Fruit fly (Drosophila melanogaster): ENCODE results near the gene Ddrgk1.

Ddrgk1 gene

DNA sequence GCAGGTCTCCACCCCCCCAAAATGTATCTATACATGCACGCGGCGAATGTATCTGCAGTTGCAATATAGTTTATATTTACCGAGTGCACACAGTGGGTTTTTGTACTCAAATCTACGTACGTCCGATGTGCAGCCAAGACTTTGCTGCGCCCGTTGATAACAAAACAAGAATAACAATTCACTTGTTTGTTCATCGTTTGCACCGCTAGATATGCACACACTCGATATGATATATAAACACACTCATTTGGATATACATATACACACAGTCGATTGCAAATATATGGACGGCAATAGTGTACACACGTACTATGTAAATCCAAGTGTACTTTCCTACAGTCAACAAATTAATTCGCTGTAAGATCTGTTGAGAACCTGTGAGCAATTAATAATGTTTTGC is 21.1 kb upstream of the Ddrgk1 start (continued):
- no peak for TF ChIP-seq CG1602 (GFP tag; optimal IDR thresholded peaks at IDR 0.05)
- no peak for TF ChIP-seq croc (GFP tag; conservative IDR thresholded peaks at IDR 0.05)
- TF ChIP-seq Opbp (GFP tag; IDR thresholded peaks at IDR 0.05; ENCODE audit: partially characterized antibody): no peak
- TF ChIP-seq Antp (GFP tag; optimal IDR thresholded peaks at IDR 0.05): no peak
- TF ChIP-seq Gug (GFP tag; IDR thresholded peaks at IDR 0.05): no peak
- peak; percentile 13; the same call in 1 of the 2 replicates for TF ChIP-seq ara (GFP tag; IDR thresholded peaks at IDR 0.05)
- TF ChIP-seq ac (GFP tag; optimal IDR thresholded peaks at IDR 0.05): peak; percentile 59
- TF ChIP-seq CG15073 (GFP tag; optimal IDR thresholded peaks at IDR 0.05): no peak
- peak; percentile 39 for TF ChIP-seq CG9727 (GFP tag; optimal IDR thresholded peaks at IDR 0.05)
- no peak for TF ChIP-seq CG17328 (GFP tag; IDR thresholded peaks at IDR 0.05)
- no peak for TF ChIP-seq hb (GFP tag; IDR thresholded peaks at IDR 0.05; ENCODE audit: partially characterized antibody)
- TF ChIP-seq CG12659 (GFP tag; optimal IDR thresholded peaks at IDR 0.05): no peak
- TF ChIP-seq sisA (GFP tag; IDR thresholded peaks at IDR 0.05): no peak
- peak in 1 of 2 experiments; percentile 7 for TF ChIP-seq Pdp1 (GFP tag; optimal IDR thresholded peaks at IDR 0.05)
- TF ChIP-seq MTF-1 (GFP tag; optimal IDR thresholded peaks at IDR 0.05; ENCODE audit: borderline replicate concordance): peak; percentile 26
- peak; percentile 16 for TF ChIP-seq CG2678 (tag; optimal IDR thresholded peaks at IDR 0.05)
- TF ChIP-seq CG2129 (GFP tag; IDR thresholded peaks at IDR 0.05; ENCODE audit: partially characterized antibody): no peak
- no peak for TF ChIP-seq CG32772 (GFP tag; IDR thresholded peaks at IDR 0.05)
- no peak for TF ChIP-seq Myb (GFP tag; optimal IDR thresholded peaks at IDR 0.05)
- no peak for TF ChIP-seq CG3163 (GFP tag; optimal IDR thresholded peaks at IDR 0.05)
- TF ChIP-seq CG1832 (GFP tag; optimal IDR thresholded peaks at IDR 0.05): no peak
- TF ChIP-seq peb (GFP tag; IDR thresholded peaks at IDR 0.05): no peak
- peak; percentile 43 for TF ChIP-seq CG6813 (GFP tag; optimal IDR thresholded peaks at IDR 0.05)
- TF ChIP-seq tll (GFP tag; optimal IDR thresholded peaks at IDR 0.05): peak in 1 of 2 experiments; percentile 48
- TF ChIP-seq Med (GFP tag): peak; percentile 80
- no peak for TF ChIP-seq gfzf (GFP tag; optimal IDR thresholded peaks at IDR 0.05)
- no peak for TF ChIP-seq wek (GFP tag; optimal IDR thresholded peaks at IDR 0.05)
- no peak for TF ChIP-seq so (GFP tag; IDR thresholded peaks at IDR 0.05)
- TF ChIP-seq org-1 (GFP tag; optimal IDR thresholded peaks at IDR 0.05): no peak
- no peak for TF ChIP-seq TFAM (GFP tag; optimal IDR thresholded peaks at IDR 0.05)
- no peak for TF ChIP-seq ci (GFP tag; IDR thresholded peaks at IDR 0.05)
- peak; percentile 44 for TF ChIP-seq fd64A (GFP tag; optimal IDR thresholded peaks at IDR 0.05)

DNA sequence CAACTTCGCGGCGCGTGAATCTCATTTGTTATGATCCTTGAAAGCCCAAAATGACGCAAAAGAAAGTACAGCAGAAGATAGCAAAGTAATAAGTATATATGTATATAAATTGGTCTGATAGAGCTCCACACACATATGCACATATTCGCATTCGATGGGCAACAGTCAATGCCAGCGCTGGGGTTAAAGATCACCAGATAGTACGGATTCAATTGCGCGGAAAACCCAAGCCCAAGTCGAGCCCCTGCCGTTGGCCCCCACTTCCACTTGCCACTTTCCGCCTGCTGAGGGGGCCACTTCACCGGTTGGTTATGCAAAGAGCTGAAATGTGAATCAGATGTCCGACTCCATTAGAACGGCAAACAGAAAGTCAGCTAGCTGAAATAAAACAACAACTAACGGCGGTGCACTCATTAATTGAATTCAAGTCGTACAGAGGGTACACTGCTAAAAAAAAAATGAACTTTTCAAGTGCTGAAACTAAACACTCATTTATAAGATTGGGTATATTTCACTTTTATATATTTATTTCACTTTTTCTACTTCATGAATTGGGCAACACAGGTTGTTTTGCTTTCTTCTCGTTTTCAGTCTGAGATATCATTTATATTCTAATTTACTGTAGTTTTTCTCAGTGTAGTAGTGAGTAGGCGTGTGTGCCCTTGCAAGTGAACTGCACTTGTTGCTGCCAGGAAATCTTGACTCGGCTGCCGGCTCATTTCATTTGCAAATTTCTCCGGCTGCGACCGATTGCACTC is 19.5 kb upstream of the Ddrgk1 start:
- no peak for TF ChIP-seq fd64A (GFP tag; optimal IDR thresholded peaks at IDR 0.05)
- TF ChIP-seq emc (GFP tag; optimal IDR thresholded peaks at IDR 0.05): no peak
- TF ChIP-seq Hsf (GFP tag; optimal IDR thresholded peaks at IDR 0.05): peak; percentile 2
- no peak for TF ChIP-seq CG14667 (GFP tag; IDR thresholded peaks at IDR 0.05)
- TF ChIP-seq da (GFP tag; optimal IDR thresholded peaks at IDR 0.05): no peak
- no peak for TF ChIP-seq Nf-YB (GFP tag; optimal IDR thresholded peaks at IDR 0.05)
- TF ChIP-seq so (GFP tag; IDR thresholded peaks at IDR 0.05): peak; percentile 17; the same call in 1 of the 3 replicates
- peak; percentile 32 for TF ChIP-seq Oli (tag; optimal IDR thresholded peaks at IDR 0.05)
- TF ChIP-seq CG12155 (GFP tag; optimal IDR thresholded peaks at IDR 0.05): no peak
- peak; percentile 34 for TF ChIP-seq phol (tag; optimal IDR thresholded peaks at IDR 0.05)
- TF ChIP-seq Ada2b (GFP tag; IDR thresholded peaks at IDR 0.05): no peak
- TF ChIP-seq ftz-f1 (GFP tag; optimal IDR thresholded peaks at IDR 0.05): no peak
- no peak for TF ChIP-seq Deaf1 (tag; optimal IDR thresholded peaks at IDR 0.05)
- TF ChIP-seq dmrt99B (tag; optimal IDR thresholded peaks at IDR 0.05): peak; percentile 12
- no peak for TF ChIP-seq Optix (GFP tag; IDR thresholded peaks at IDR 0.05)
- 0 out of 2 replicates have a peak, but pooled peaks have one; percentile 25 for TF ChIP-seq CG4404 (GFP tag; IDR thresholded peaks at IDR 0.05)
- TF ChIP-seq h (optimal IDR thresholded peaks at IDR 0.05): no peak
- TF ChIP-seq gcm (GFP tag; optimal IDR thresholded peaks at IDR 0.05): no peak
- TF ChIP-seq CG4282 (GFP tag; optimal IDR thresholded peaks at IDR 0.05): no peak
- TF ChIP-seq CG2678 (tag; optimal IDR thresholded peaks at IDR 0.05): peak; percentile 21
- no peak for TF ChIP-seq HHEX (GFP tag; optimal IDR thresholded peaks at IDR 0.05)
